Fruit fly (Drosophila melanogaster) whole organism, embryonic: ENCODE data around the gene RanGAP.

Experiments
- B-H2 ChIP-seq: fragments of 200-800 bp; sonication (Bioruptor generic); optimal IDR thresholded peaks from 2 replicates; lab custom pipeline; 2018; ENCODE audit warnings: missing biosample characterization, mild to moderate bottlenecking, missing genetic modification characterization
- BtbVII ChIP-seq: fragments of 200-800 bp; sonication (Bioruptor generic); optimal IDR thresholded peaks from 3 replicates; lab custom pipeline; 2017; ENCODE audit warnings: missing biosample characterization, mild to moderate bottlenecking, missing genetic modification characterization
- C15 ChIP-seq: fragments of 200-800 bp; sonication (Bioruptor generic); IDR thresholded peaks from 3 replicates; pipeline ENCODE4 v1.3.6; 2022; ENCODE audit warnings: missing biosample characterization, missing genetic modification characterization
- CG10543 ChIP-seq: fragments of 200-800 bp; sonication (Bioruptor generic); optimal IDR thresholded peaks from 3 replicates; lab custom pipeline; 2017; ENCODE audit warnings: missing biosample characterization, mild to moderate bottlenecking, missing genetic modification characterization, moderate library complexity
- CG11504 ChIP-seq: fragments of 200-800 bp; sonication (Bioruptor generic); optimal IDR thresholded peaks from 3 replicates; lab custom pipeline; 2019; ENCODE audit warnings: missing biosample characterization, mild to moderate bottlenecking, missing genetic modification characterization, moderate library complexity
- CG11695 ChIP-seq: fragments of 200-800 bp; sonication (Bioruptor generic); IDR thresholded peaks from 3 replicates; pipeline ENCODE4 v1.3.6; 2022; ENCODE audit warnings: missing biosample characterization, missing genetic modification characterization
- CG12299 ChIP-seq: fragments of 200-800 bp; sonication (Bioruptor generic); optimal IDR thresholded peaks from 2 replicates; lab custom pipeline; 2018; ENCODE audit warnings: missing biosample characterization, mild to moderate bottlenecking, missing genetic modification characterization
- CG13775 ChIP-seq: fragments of 200-800 bp; sonication (Bioruptor generic); optimal IDR thresholded peaks from 3 replicates; lab custom pipeline; 2017; ENCODE audit warnings: missing biosample characterization, mild to moderate bottlenecking, missing genetic modification characterization
- CG15011 ChIP-seq: fragments of 200-800 bp; sonication (Bioruptor generic); optimal IDR thresholded peaks from 3 replicates; lab custom pipeline; 2018; ENCODE audit warnings: missing biosample characterization, mild to moderate bottlenecking, missing genetic modification characterization
- CG1529 ChIP-seq: fragments of 200-800 bp; sonication (Bioruptor generic); optimal IDR thresholded peaks from 3 replicates; lab custom pipeline; 2018; ENCODE audit warnings: missing biosample characterization, missing genetic modification characterization
- CG17361 ChIP-seq: fragments of 200-800 bp; sonication (Bioruptor generic); IDR thresholded peaks from 3 replicates; pipeline ENCODE4 v1.3.6; 2022; ENCODE audit warnings: missing biosample characterization, missing genetic modification characterization
- CG17829 ChIP-seq: fragments of 200-800 bp; optimal IDR thresholded peaks from 2 replicates; lab custom pipeline; 2019; ENCODE audit warnings: missing biosample characterization, mild to moderate bottlenecking, missing genetic modification characterization, moderate library complexity
- CG2202 ChIP-seq: fragments of 200-800 bp; sonication (Bioruptor generic); optimal IDR thresholded peaks from 2 replicates; lab custom pipeline; 2018; ENCODE audit warnings: missing biosample characterization, mild to moderate bottlenecking, missing genetic modification characterization
- CG2712 ChIP-seq: fragments of 200-800 bp; optimal IDR thresholded peaks from 3 replicates; lab custom pipeline; 2019; ENCODE audit warnings: missing biosample characterization, mild to moderate bottlenecking, missing genetic modification characterization, moderate library complexity
- CG3407 ChIP-seq: fragments of 200-800 bp; sonication (Bioruptor generic); optimal IDR thresholded peaks from 2 replicates; lab custom pipeline; 2018; ENCODE audit warnings: missing biosample characterization, mild to moderate bottlenecking, missing genetic modification characterization
- CG34224 ChIP-seq: fragments of 200-800 bp; sonication (Bioruptor generic); IDR thresholded peaks from 3 replicates; pipeline ENCODE4 v1.3.6; 2022; ENCODE audit warnings: missing biosample characterization, missing genetic modification characterization; ENCODE audit not compliant: partially characterized antibody
- CG3838 ChIP-seq: fragments of 200-800 bp; sonication (Bioruptor generic); optimal IDR thresholded peaks from 3 replicates; lab custom pipeline; 2016; ENCODE audit warnings: missing biosample characterization, missing genetic modification characterization
- CG4854 ChIP-seq: fragments of 200-800 bp; sonication (Bioruptor generic); optimal IDR thresholded peaks from 2 replicates; lab custom pipeline; 2016; ENCODE audit warnings: missing biosample characterization, missing genetic modification characterization, inconsistent platforms
- CG8359 ChIP-seq: fragments of 200-800 bp; sonication (Bioruptor generic); optimal IDR thresholded peaks from 2 replicates; lab custom pipeline; 2017; ENCODE audit warnings: missing biosample characterization, mild to moderate bottlenecking, missing genetic modification characterization, borderline replicate concordance
- CG9876 ChIP-seq: fragments of 200-800 bp; sonication (Bioruptor generic); optimal IDR thresholded peaks from 2 replicates; lab custom pipeline; 2016; ENCODE audit warnings: missing biosample characterization, missing genetic modification characterization
- D19A ChIP-seq: fragments of 200-800 bp; optimal IDR thresholded peaks from 3 replicates; lab custom pipeline; 2019; ENCODE audit warnings: missing biosample characterization, mild to moderate bottlenecking, missing genetic modification characterization, moderate library complexity
- Doc3 ChIP-seq: fragments of 200-800 bp; sonication (Bioruptor generic); IDR thresholded peaks from 3 replicates; pipeline ENCODE4 v1.3.6; 2022; ENCODE audit warnings: missing biosample characterization, missing genetic modification characterization; ENCODE audit not compliant: partially characterized antibody
- HLHmδ ChIP-seq: fragments of 200-800 bp; sonication (Bioruptor generic); optimal IDR thresholded peaks from 2 replicates; lab custom pipeline; 2018; ENCODE audit warnings: missing biosample characterization, mild to moderate bottlenecking, missing genetic modification characterization, moderate library complexity
- Hr3 ChIP-seq: fragments of 200-800 bp; sonication (Bioruptor generic); optimal IDR thresholded peaks from 3 replicates; lab custom pipeline; 2016; ENCODE audit warnings: missing biosample characterization, missing genetic modification characterization
- NC2β ChIP-seq: fragments of 200-800 bp; sonication (Bioruptor generic); optimal IDR thresholded peaks from 2 replicates; lab custom pipeline; 2016; ENCODE audit warnings: missing biosample characterization, missing genetic modification characterization
- Nf-YB ChIP-seq: fragments of 200-800 bp; sonication (Bioruptor generic); optimal IDR thresholded peaks from 3 replicates; lab custom pipeline; 2019; ENCODE audit warnings: missing biosample characterization, mild to moderate bottlenecking, missing genetic modification characterization, moderate library complexity
- Ssrp ChIP-seq: fragments of 200-800 bp; sonication (Bioruptor generic); optimal IDR thresholded peaks from 2 replicates; lab custom pipeline; 2018; ENCODE audit warnings: missing biosample characterization, mild to moderate bottlenecking, missing genetic modification characterization, moderate library complexity
- bsh ChIP-seq, 2 experiments: fragments of 200-800 bp; sonication (Bioruptor generic); optimal IDR thresholded peaks; 2 replicates each; lab custom pipeline; 2017 to 2018; ENCODE audit warnings: mild to moderate bottlenecking in 2 of 2, missing biosample characterization in 2 of 2, missing genetic modification characterization in 2 of 2, moderate library complexity in 1 of 2
- corto ChIP-seq: fragments of 200-800 bp; sonication (Bioruptor generic); optimal IDR thresholded peaks from 2 replicates; lab custom pipeline; 2016; ENCODE audit warnings: missing biosample characterization, mild to moderate bottlenecking, missing genetic modification characterization, moderate library complexity
- crp ChIP-seq, 2 experiments: fragments of 200-800 bp; sonication (Bioruptor generic); optimal IDR thresholded peaks; 2 replicates in 1 of 2; 3 replicates in 1 of 2; lab custom pipeline; 2017; ENCODE audit warnings: missing biosample characterization in 2 of 2, missing genetic modification characterization in 2 of 2, mild to moderate bottlenecking in 1 of 2, moderate library complexity in 1 of 2
- dmrt11E ChIP-seq: fragments of 200-800 bp; sonication (Bioruptor generic); optimal IDR thresholded peaks from 3 replicates; lab custom pipeline; 2018; ENCODE audit warnings: missing biosample characterization, mild to moderate bottlenecking, missing genetic modification characterization, moderate library complexity
- ems ChIP-seq: fragments of 200-800 bp; sonication (Bioruptor generic); optimal IDR thresholded peaks from 3 replicates; lab custom pipeline; 2016; ENCODE audit warnings: missing biosample characterization, missing genetic modification characterization
- nmo ChIP-seq: fragments of 200-800 bp; sonication (Bioruptor generic); optimal IDR thresholded peaks from 2 replicates; lab custom pipeline; 2018; ENCODE audit warnings: missing biosample characterization, mild to moderate bottlenecking, missing genetic modification characterization, moderate library complexity
- phol ChIP-seq: fragments of 200-800 bp; sonication (Bioruptor generic); optimal IDR thresholded peaks from 3 replicates; lab custom pipeline; 2018; ENCODE audit warnings: missing biosample characterization, mild to moderate bottlenecking, missing genetic modification characterization, moderate library complexity
- slp2 ChIP-seq: fragments of 200-800 bp; sonication (Bioruptor generic); optimal IDR thresholded peaks from 2 replicates; lab custom pipeline; 2016; ENCODE audit warnings: missing biosample characterization, missing genetic modification characterization
- sug ChIP-seq: fragments of 200-800 bp; optimal IDR thresholded peaks from 2 replicates; lab custom pipeline; 2019; ENCODE audit warnings: missing biosample characterization, mild to moderate bottlenecking, missing genetic modification characterization, moderate library complexity
- trem ChIP-seq: fragments of 200-800 bp; optimal IDR thresholded peaks from 3 replicates; lab custom pipeline; 2019; ENCODE audit warnings: missing biosample characterization, mild to moderate bottlenecking, missing genetic modification characterization, moderate library complexity
- vfl ChIP-seq: fragments of 200-800 bp; sonication (Bioruptor generic); optimal IDR thresholded peaks from 2 replicates; lab custom pipeline; 2016; ENCODE audit warnings: missing biosample characterization, missing genetic modification characterization
- zen ChIP-seq: fragments of 200-800 bp; sonication (Bioruptor generic); optimal IDR thresholded peaks from 3 replicates; lab custom pipeline; 2018; ENCODE audit warnings: missing biosample characterization, mild to moderate bottlenecking, missing genetic modification characterization, moderate library complexity

RanGAP gene

DNA sequence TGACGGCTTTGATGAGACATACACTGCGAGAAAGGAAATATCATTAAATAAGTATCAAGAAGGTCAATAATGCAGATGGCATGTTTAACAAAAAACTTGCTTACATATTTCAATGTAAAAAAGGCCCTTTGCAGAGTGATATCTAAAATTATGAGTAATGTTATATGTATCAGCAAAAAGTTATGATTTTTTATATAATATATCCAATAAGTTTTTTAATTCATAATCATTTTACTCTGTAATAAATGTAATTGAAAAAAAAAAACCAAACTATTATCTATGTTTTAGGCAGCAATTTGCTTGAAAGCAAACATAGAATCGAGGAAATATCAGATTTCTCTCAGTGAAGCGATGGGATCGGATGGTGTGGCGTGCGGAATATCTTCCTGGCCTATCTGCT lies 28.0 kb downstream of the RanGAP start (continued):
- TF ChIP-seq C15 (GFP tag; lab: Robert Waterston, UW) (no peak), NC2β (no peak), CG8359 (GFP tag; lab: Kevin White, UChicago) (no peak), CG2202 (tag; lab: Kevin White, UChicago) (no peak), CG17829 (tag; lab: Kevin White, UChicago) (no peak), bsh (GFP tag; optimal IDR thresholded peaks at IDR 0.05; lab: Kevin White, UChicago) (peak in 1 of 2 experiments; percentile 22), sug (tag; lab: Kevin White, UChicago) (no peak), CG15011 (GFP tag; lab: Kevin White, UChicago) (no peak), dmrt11E (tag; lab: Kevin White, UChicago) (peak; percentile 44), B-H2 (no peak), D19A (tag; lab: Kevin White, UChicago) (peak; percentile 7), CG11504 (peak; percentile 54), Doc3 (no peak), nmo (GFP tag; lab: Kevin White, UChicago) (peak; percentile 30), phol (tag; lab: Kevin White, UChicago) (peak; percentile 34), Ssrp (tag; lab: Kevin White, UChicago) (peak; percentile 2), CG2712 (tag; lab: Kevin White, UChicago) (peak; percentile 43), CG17361 (GFP tag; lab: Robert Waterston, UW) (no peak), CG12299 (tag; lab: Kevin White, UChicago) (no peak), CG13775 (no peak), CG1529 (GFP tag; lab: Kevin White, UChicago) (no peak), BtbVII (GFP tag; lab: Kevin White, UChicago) (no peak), slp2 (GFP tag; lab: Kevin White, UChicago) (no peak), corto (GFP tag; lab: Kevin White, UChicago) (no peak), HLHmδ (GFP tag; lab: Kevin White, UChicago) (no peak), Hr3 (GFP tag; lab: Kevin White, UChicago) (no peak)

DNA sequence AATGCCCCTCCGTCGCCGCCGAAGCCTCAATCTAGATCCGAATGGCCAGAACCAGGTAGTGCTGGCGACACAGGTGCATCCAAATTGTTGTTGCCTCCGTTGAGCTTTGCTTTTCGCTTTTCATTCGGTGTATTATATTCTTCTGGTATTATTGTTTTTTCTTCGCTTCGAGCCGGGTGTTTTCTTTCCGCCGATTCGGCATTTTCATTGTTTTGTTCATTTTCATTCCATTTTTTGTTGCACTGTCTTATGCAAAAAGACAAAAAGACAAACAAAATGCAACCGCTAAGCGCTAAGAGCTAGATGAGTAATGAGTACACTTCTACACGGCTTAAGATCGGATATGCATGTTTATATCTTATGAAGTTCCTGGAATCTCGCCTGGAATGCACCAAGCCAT lies 30.5 kb downstream of the RanGAP start:
- TF ChIP-seq CG3407 (GFP tag; lab: Kevin White, UChicago) (no peak), zen (tag; lab: Kevin White, UChicago) (no peak), crp (GFP tag; optimal IDR thresholded peaks at IDR 0.05; lab: Kevin White, UChicago) (no peak), CG10543 (GFP tag; lab: Kevin White, UChicago) (no peak), vfl (GFP tag; lab: Kevin White, UChicago) (no peak), Nf-YB (GFP tag; lab: Kevin White, UChicago) (no peak)

DNA sequence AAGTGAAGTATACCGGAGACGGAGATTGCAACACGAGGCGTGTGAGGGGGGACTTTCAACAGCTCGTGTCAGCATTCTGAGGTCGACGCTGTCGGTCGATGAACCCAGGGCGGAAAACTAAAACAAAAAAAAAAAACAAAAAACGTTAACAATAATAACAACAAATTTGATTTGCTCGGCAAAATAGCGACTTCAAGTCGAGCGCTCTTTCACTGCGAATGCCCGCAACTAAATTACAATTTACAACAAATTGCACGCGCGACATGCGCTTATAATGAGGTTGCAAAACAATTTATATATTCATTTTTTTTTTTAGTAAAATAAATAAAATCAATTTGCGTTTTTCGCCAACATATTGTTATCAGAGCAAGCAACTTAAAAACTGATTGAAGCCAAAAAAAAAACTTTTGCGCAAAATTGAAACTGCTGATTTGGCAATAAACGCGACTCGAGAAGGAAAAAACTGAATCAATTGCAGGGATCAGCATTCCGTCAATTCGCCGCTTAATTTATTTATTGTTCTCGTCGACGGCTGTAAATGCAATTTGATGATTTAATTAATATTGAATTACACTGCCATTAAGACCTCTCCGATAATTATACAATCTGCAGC lies 31.7 kb downstream of the RanGAP start:
- no peak for TF ChIP-seq CG11695
- TF ChIP-seq CG3838 (GFP tag; lab: Kevin White, UChicago), result no peak
- no peak for TF ChIP-seq CG34224
- no peak for TF ChIP-seq CG9876 (GFP tag; lab: Kevin White, UChicago)
- TF ChIP-seq ems, result no peak
- TF ChIP-seq CG4854, result no peak
- TF ChIP-seq trem (tag; lab: Kevin White, UChicago), result no peak
